Fruit fly (Drosophila melanogaster) whole organism, embryonic: ENCODE results near the gene side-IV.

Experiments
- ATbp ChIP-seq: fragments of 200-800 bp; sonication (Bioruptor generic); optimal IDR thresholded peaks from 2 replicates; lab custom pipeline; 2017; ENCODE audit warnings: missing biosample characterization, mild to moderate bottlenecking, missing genetic modification characterization, missing genetic modification reagents
- Antp ChIP-seq: fragments of 200-800 bp; sonication (Bioruptor generic); optimal IDR thresholded peaks from 3 replicates; lab custom pipeline; 2016; ENCODE audit warnings: missing biosample characterization, missing genetic modification characterization
- Awh ChIP-seq: fragments of 200-800 bp; sonication (Bioruptor generic); IDR thresholded peaks from 2 replicates; pipeline ENCODE4, ENCODE4 v1.3.6; 2022; ENCODE audit warnings: missing biosample characterization, missing genetic modification characterization
- Bgb ChIP-seq: fragments of 200-800 bp; sonication (Bioruptor generic); IDR thresholded peaks from 2 replicates; pipeline ENCODE4 v1.3.6; 2022; ENCODE audit warnings: missing biosample characterization, missing genetic modification characterization; ENCODE audit not compliant: partially characterized antibody
- CG10267 ChIP-seq: fragments of 200-800 bp; sonication (Bioruptor generic); optimal IDR thresholded peaks from 2 replicates; lab custom pipeline; 2018; ENCODE audit warnings: missing biosample characterization, mild to moderate bottlenecking, missing genetic modification characterization, moderate library complexity
- CG11695 ChIP-seq: fragments of 200-800 bp; sonication (Bioruptor generic); IDR thresholded peaks from 3 replicates; pipeline ENCODE4 v1.3.6; 2022; ENCODE audit warnings: missing biosample characterization, missing genetic modification characterization
- CG12299 ChIP-seq: fragments of 200-800 bp; sonication (Bioruptor generic); optimal IDR thresholded peaks from 2 replicates; lab custom pipeline; 2018; ENCODE audit warnings: missing biosample characterization, mild to moderate bottlenecking, missing genetic modification characterization
- CG14441 ChIP-seq: fragments of 200-800 bp; sonication (Bioruptor generic); IDR thresholded peaks from 2 replicates; pipeline ENCODE4 v1.3.6; 2022; ENCODE audit warnings: missing biosample characterization, missing genetic modification characterization
- CG15073 ChIP-seq: fragments of 200-800 bp; sonication (Bioruptor generic); optimal IDR thresholded peaks from 2 replicates; lab custom pipeline; 2016; ENCODE audit warnings: missing biosample characterization, missing genetic modification characterization
- CG15696 ChIP-seq: fragments of 200-800 bp; sonication (Bioruptor generic); optimal IDR thresholded peaks from 2 replicates; lab custom pipeline; 2019; ENCODE audit warnings: missing biosample characterization, mild to moderate bottlenecking, missing genetic modification characterization, moderate library complexity
- CG17361 ChIP-seq: fragments of 200-800 bp; sonication (Bioruptor generic); IDR thresholded peaks from 3 replicates; pipeline ENCODE4 v1.3.6; 2022; ENCODE audit warnings: missing biosample characterization, missing genetic modification characterization
- CG1832 ChIP-seq: fragments of 200-800 bp; sonication (Bioruptor generic); optimal IDR thresholded peaks from 2 replicates; lab custom pipeline; 2017; ENCODE audit warnings: missing biosample characterization, mild to moderate bottlenecking, missing genetic modification characterization, inconsistent platforms
- CG33213 ChIP-seq: fragments of 200-800 bp; sonication (Bioruptor generic); optimal IDR thresholded peaks from 3 replicates; lab custom pipeline; 2016; ENCODE audit warnings: missing biosample characterization, missing genetic modification characterization
- CG6854 ChIP-seq: fragments of 200-800 bp; sonication (Bioruptor generic); optimal IDR thresholded peaks from 3 replicates; lab custom pipeline; 2017; ENCODE audit warnings: missing biosample characterization, mild to moderate bottlenecking, missing genetic modification characterization
- CG7963 ChIP-seq: fragments of 200-800 bp; sonication (Bioruptor generic); IDR thresholded peaks from 3 replicates; pipeline ENCODE4 v1.3.6; 2022; ENCODE audit warnings: missing biosample characterization, missing genetic modification characterization; ENCODE audit not compliant: partially characterized antibody
- CG9727 ChIP-seq: fragments of 200-800 bp; sonication (Bioruptor generic); optimal IDR thresholded peaks from 3 replicates; lab custom pipeline; 2017; ENCODE audit warnings: missing biosample characterization, mild to moderate bottlenecking, missing genetic modification characterization
- CHES-1-like ChIP-seq: fragments of 200-800 bp; sonication (Bioruptor generic); optimal IDR thresholded peaks from 2 replicates; lab custom pipeline; 2016; ENCODE audit warnings: missing biosample characterization, missing genetic modification characterization
- Deaf1 ChIP-seq: fragments of 200-800 bp; optimal IDR thresholded peaks from 3 replicates; lab custom pipeline; 2019; ENCODE audit warnings: missing biosample characterization, mild to moderate bottlenecking, missing genetic modification characterization, moderate library complexity
- Dll ChIP-seq: fragments of 200-800 bp; sonication (Bioruptor generic); IDR thresholded peaks from 4 replicates; pipeline ENCODE4 v1.3.6; 2022; ENCODE audit warnings: missing biosample characterization, missing genetic modification characterization; ENCODE audit not compliant: partially characterized antibody
- Fer3 ChIP-seq: fragments of 200-800 bp; sonication (Bioruptor generic); optimal IDR thresholded peaks from 2 replicates; lab custom pipeline; 2018; ENCODE audit warnings: missing biosample characterization, mild to moderate bottlenecking, missing genetic modification characterization, moderate library complexity
- HHEX ChIP-seq: fragments of 200-800 bp; sonication (Bioruptor generic); optimal IDR thresholded peaks from 3 replicates; lab custom pipeline; 2017; ENCODE audit warnings: missing biosample characterization, mild to moderate bottlenecking, missing genetic modification characterization, missing genetic modification reagents
- HmgD ChIP-seq: fragments of 200-800 bp; sonication (Bioruptor generic); optimal IDR thresholded peaks from 3 replicates; lab custom pipeline; 2016; ENCODE audit warnings: missing biosample characterization, missing genetic modification characterization
- Mrtf ChIP-seq: fragments of 200-800 bp; sonication (Bioruptor generic); IDR thresholded peaks from 3 replicates; pipeline ENCODE4 v1.3.6; 2022; ENCODE audit warnings: missing biosample characterization, missing genetic modification characterization
- Neu2 ChIP-seq: fragments of 200-800 bp; sonication (Bioruptor generic); optimal IDR thresholded peaks from 3 replicates; lab custom pipeline; 2016; ENCODE audit warnings: missing biosample characterization, missing genetic modification characterization, borderline replicate concordance
- PHDP ChIP-seq: fragments of 200-800 bp; sonication (Bioruptor generic); optimal IDR thresholded peaks from 3 replicates; lab custom pipeline; 2018; ENCODE audit warnings: missing biosample characterization, mild to moderate bottlenecking, missing genetic modification characterization, moderate library complexity
- Pdp1 ChIP-seq, 2 experiments: fragments of 200-800 bp; sonication (Bioruptor generic); optimal IDR thresholded peaks; 3 replicates each; lab custom pipeline; 2016; ENCODE audit warnings: missing biosample characterization in 2 of 2, missing genetic modification characterization in 2 of 2, mild to moderate bottlenecking in 1 of 2, moderate library complexity in 1 of 2
- Sry-β ChIP-seq: fragments of 200-800 bp; sonication (Bioruptor generic); optimal IDR thresholded peaks from 2 replicates; lab custom pipeline; 2018; ENCODE audit warnings: missing biosample characterization, mild to moderate bottlenecking, missing genetic modification characterization, moderate library complexity
- Trl ChIP-seq, 3 experiments: fragments of >200 bp in 2 of 3; fragments of 200-800 bp in 1 of 3; sonication (Bioruptor generic) in 1 of 3; optimal IDR thresholded peaks; 2 replicates in 1 of 3; 3 replicates in 2 of 3; lab custom pipeline; 2016 to 2017; ENCODE audit warnings: missing biosample characterization in 1 of 3, missing genetic modification characterization in 1 of 3
- bcd ChIP-seq: fragments of 200-800 bp; sonication (Bioruptor generic); optimal IDR thresholded peaks from 2 replicates; lab custom pipeline; 2017; ENCODE audit warnings: missing biosample characterization, mild to moderate bottlenecking, missing genetic modification characterization
- br ChIP-seq: fragments of >200 bp; optimal IDR thresholded peaks from 2 replicates; lab custom pipeline; 2017
- ci ChIP-seq: fragments of 200-800 bp; sonication (Bioruptor generic); IDR thresholded peaks from 3 replicates; pipeline ENCODE4 v1.3.6; 2022; ENCODE audit warnings: missing biosample characterization, missing genetic modification characterization
- crc ChIP-seq: fragments of 200-800 bp; sonication (Bioruptor generic); optimal IDR thresholded peaks from 2 replicates; lab custom pipeline; 2016; ENCODE audit warnings: missing biosample characterization, missing genetic modification characterization
- crol ChIP-seq: fragments of 200-800 bp; sonication (Bioruptor generic); IDR thresholded peaks from 2 replicates; pipeline ENCODE4 v1.3.6; 2022; ENCODE audit warnings: missing biosample characterization, missing genetic modification characterization
- crp ChIP-seq, 2 experiments: fragments of 200-800 bp; sonication (Bioruptor generic); optimal IDR thresholded peaks; 2 replicates in 1 of 2; 3 replicates in 1 of 2; lab custom pipeline; 2017; ENCODE audit warnings: missing biosample characterization in 2 of 2, missing genetic modification characterization in 2 of 2, mild to moderate bottlenecking in 1 of 2, moderate library complexity in 1 of 2
- dati ChIP-seq: fragments of 200-800 bp; sonication (Bioruptor generic); IDR thresholded peaks from 2 replicates; pipeline ENCODE4 v1.3.6; 2022; ENCODE audit warnings: missing biosample characterization, missing genetic modification characterization
- dmrt99B ChIP-seq: fragments of 200-800 bp; sonication (Bioruptor generic); optimal IDR thresholded peaks from 2 replicates; lab custom pipeline; 2018; ENCODE audit warnings: missing biosample characterization, mild to moderate bottlenecking, missing genetic modification characterization, moderate library complexity
- grau ChIP-seq: fragments of 200-800 bp; optimal IDR thresholded peaks from 3 replicates; lab custom pipeline; 2019; ENCODE audit warnings: missing biosample characterization, mild to moderate bottlenecking, missing genetic modification characterization, moderate library complexity
- gsb ChIP-seq: fragments of 200-800 bp; sonication (Bioruptor generic); IDR thresholded peaks from 2 replicates; pipeline ENCODE4 v1.3.6; 2022; ENCODE audit warnings: missing biosample characterization, missing genetic modification characterization
- gsb-n ChIP-seq: fragments of 200-800 bp; sonication (Bioruptor generic); optimal IDR thresholded peaks from 3 replicates; lab custom pipeline; 2018; ENCODE audit warnings: missing biosample characterization, mild to moderate bottlenecking, missing genetic modification characterization
- hkb ChIP-seq, 2 experiments: fragments of 200-800 bp in 1 of 2; fragments of >200 bp in 1 of 2; sonication (Bioruptor generic) in 1 of 2; IDR thresholded peaks in 1 of 2; optimal IDR thresholded peaks in 1 of 2; 2 replicates each; pipeline versions ENCODE4 v1.3.6 to Lab custom; 2017 to 2022; ENCODE audit warnings: missing biosample characterization in 1 of 2, missing genetic modification characterization in 1 of 2
- hth ChIP-seq: fragments of >200 bp; optimal IDR thresholded peaks from 2 replicates; lab custom pipeline; 2017; ENCODE audit warnings: inconsistent platforms
- lov ChIP-seq, 2 experiments: fragments of 200-800 bp in 1 of 2; fragments of >200 bp in 1 of 2; sonication (Bioruptor generic) in 1 of 2; IDR thresholded peaks in 1 of 2; optimal IDR thresholded peaks in 1 of 2; 2 replicates in 1 of 2; 3 replicates in 1 of 2; pipeline versions ENCODE4 v1.3.6 to Lab custom; 2017 to 2022; ENCODE audit warnings: missing biosample characterization in 1 of 2, missing genetic modification characterization in 1 of 2
- luna ChIP-seq: fragments of 200-800 bp; sonication (Bioruptor generic); optimal IDR thresholded peaks from 2 replicates; lab custom pipeline; 2016; ENCODE audit warnings: missing biosample characterization, missing genetic modification characterization
- oc ChIP-seq: fragments of 200-800 bp; sonication (Bioruptor generic); optimal IDR thresholded peaks from 2 replicates; lab custom pipeline; 2018; ENCODE audit warnings: missing biosample characterization, mild to moderate bottlenecking, missing genetic modification characterization, moderate library complexity
- sc ChIP-seq, 3 experiments: fragments of >200 bp in 2 of 3; fragments of 200-800 bp in 1 of 3; sonication (Bioruptor generic) in 1 of 3; optimal IDR thresholded peaks; 2 replicates in 2 of 3; 3 replicates in 1 of 3; lab custom pipeline; 2017; ENCODE audit warnings: mild to moderate bottlenecking in 1 of 3, missing biosample characterization in 1 of 3, missing genetic modification characterization in 1 of 3, missing genetic modification reagents in 1 of 3
- ttk ChIP-seq: fragments of 200-800 bp; sonication (Bioruptor generic); IDR thresholded peaks from 2 replicates; pipeline ENCODE4 v2.1.2; 2022; ENCODE audit warnings: missing biosample characterization, missing genetic modification characterization
- wek ChIP-seq: fragments of 200-800 bp; sonication (Bioruptor generic); optimal IDR thresholded peaks from 3 replicates; lab custom pipeline; 2018; ENCODE audit warnings: missing biosample characterization, mild to moderate bottlenecking, missing genetic modification characterization, moderate library complexity
- zen2 ChIP-seq: fragments of 200-800 bp; sonication (Bioruptor generic); IDR thresholded peaks from 3 replicates; pipeline ENCODE4 v1.3.6; 2022; ENCODE audit warnings: missing biosample characterization, missing genetic modification characterization; ENCODE audit not compliant: partially characterized antibody

side-IV gene

dm6 chr3R:13453955-13454354 lies 3.6 kb downstream of the side-IV start (continued):
- peak; percentile 57; the same call in 2 of the 3 replicates for TF ChIP-seq Mrtf
- TF ChIP-seq CG17361 (GFP tag; lab: Robert Waterston, UW) = peak; percentile 67
- no peak for TF ChIP-seq wek (GFP tag; lab: Kevin White, UChicago)
- TF ChIP-seq dmrt99B (tag; lab: Kevin White, UChicago) = peak; percentile 77
- TF ChIP-seq Dll (GFP tag; lab: Robert Waterston, UW) = no peak
- TF ChIP-seq CG10267 (tag; lab: Kevin White, UChicago) = peak; percentile 68
- TF ChIP-seq CG7963 (GFP tag; lab: Robert Waterston, UW) = no peak
- no peak for TF ChIP-seq sc (optimal IDR thresholded peaks at IDR 0.05; lab: Kevin White, UChicago)
- no peak for TF ChIP-seq sc (GFP tag; optimal IDR thresholded peaks at IDR 0.05; lab: Kevin White, UChicago)
- TF ChIP-seq Pdp1 (GFP tag; optimal IDR thresholded peaks at IDR 0.05; lab: Kevin White, UChicago) = peak; percentile 62 to 67
- TF ChIP-seq ATbp (GFP tag; lab: Kevin White, UChicago) = peak; percentile 47
- no peak for TF ChIP-seq Antp
- TF ChIP-seq CG1832 (GFP tag; lab: Kevin White, UChicago) = no peak
- peak; percentile 83 for TF ChIP-seq Fer3 (tag; lab: Kevin White, UChicago)
- TF ChIP-seq hth = no peak
- TF ChIP-seq oc (tag; lab: Kevin White, UChicago) = peak; percentile 56
- TF ChIP-seq br = no peak
- TF ChIP-seq gsb-n (tag; lab: Kevin White, UChicago) = peak; percentile 54
- TF ChIP-seq dati = no peak
- peak; percentile 73 for TF ChIP-seq bcd (GFP tag; lab: Kevin White, UChicago)
- TF ChIP-seq Neu2 = no peak
- no peak for TF ChIP-seq crol
- TF ChIP-seq HHEX (GFP tag; lab: Kevin White, UChicago) = peak; percentile 46
- peak; percentile 36 for TF ChIP-seq CHES-1-like (GFP tag; lab: Kevin White, UChicago)
- TF ChIP-seq Bgb = no peak
- TF ChIP-seq Awh (GFP tag; lab: Robert Waterston, UW) = peak; percentile 59
- peak; percentile 80 for TF ChIP-seq grau (tag; lab: Kevin White, UChicago)
- TF ChIP-seq PHDP = peak; percentile 80
- TF ChIP-seq HmgD = no peak
- TF ChIP-seq hkb (optimal IDR thresholded peaks at IDR 0.05; lab: Kevin White, UChicago) = no peak
- peak; percentile 83; the same call in 1 of the 2 replicates for TF ChIP-seq hkb (GFP tag; IDR thresholded peaks at IDR 0.05; lab: Robert Waterston, UW)
- peak; percentile 40 for TF ChIP-seq CG12299
- no peak for TF ChIP-seq CG15696 (tag; lab: Kevin White, UChicago)
- TF ChIP-seq zen2 (GFP tag; lab: Robert Waterston, UW) = no peak
- peak; percentile 80 for TF ChIP-seq gsb (GFP tag; lab: Robert Waterston, UW)
- TF ChIP-seq crc (GFP tag; lab: Kevin White, UChicago) = peak; percentile 16
- no peak for TF ChIP-seq lov (optimal IDR thresholded peaks at IDR 0.05; lab: Kevin White, UChicago)
- 0 out of 3 replicates have a peak, but pooled peaks have one; percentile 14 for TF ChIP-seq lov (GFP tag; IDR thresholded peaks at IDR 0.05; lab: Robert Waterston, UW)
- TF ChIP-seq crp (GFP tag; optimal IDR thresholded peaks at IDR 0.05; lab: Kevin White, UChicago) = no peak
- TF ChIP-seq Deaf1 (tag; lab: Kevin White, UChicago) = no peak
- TF ChIP-seq CG14441 (GFP tag; lab: Robert Waterston, UW) = peak; percentile 72
- TF ChIP-seq luna (GFP tag; lab: Kevin White, UChicago) = no peak
- TF ChIP-seq Sry-β = no peak
- TF ChIP-seq CG15073 (GFP tag; lab: Kevin White, UChicago) = no peak
- peak; percentile 39 for TF ChIP-seq ttk
- TF ChIP-seq CG9727 (GFP tag; lab: Kevin White, UChicago) = peak; percentile 58
- no peak for TF ChIP-seq Trl (optimal IDR thresholded peaks at IDR 0.05; lab: Kevin White, UChicago)
- TF ChIP-seq Trl (GFP tag; optimal IDR thresholded peaks at IDR 0.05; lab: Kevin White, UChicago) = peak; percentile 64
- peak; percentile 73; the same call in 2 of the 3 replicates for TF ChIP-seq CG11695
- TF ChIP-seq CG6854 (GFP tag; lab: Kevin White, UChicago) = peak; percentile 35
- TF ChIP-seq CG33213 = no peak
- TF ChIP-seq ci (GFP tag; lab: Robert Waterston, UW) = peak; percentile 57; the same call in 1 of the 3 replicates
